Worm (Caenorhabditis elegans): ENCODE results near the gene efn-2.

DNA sequence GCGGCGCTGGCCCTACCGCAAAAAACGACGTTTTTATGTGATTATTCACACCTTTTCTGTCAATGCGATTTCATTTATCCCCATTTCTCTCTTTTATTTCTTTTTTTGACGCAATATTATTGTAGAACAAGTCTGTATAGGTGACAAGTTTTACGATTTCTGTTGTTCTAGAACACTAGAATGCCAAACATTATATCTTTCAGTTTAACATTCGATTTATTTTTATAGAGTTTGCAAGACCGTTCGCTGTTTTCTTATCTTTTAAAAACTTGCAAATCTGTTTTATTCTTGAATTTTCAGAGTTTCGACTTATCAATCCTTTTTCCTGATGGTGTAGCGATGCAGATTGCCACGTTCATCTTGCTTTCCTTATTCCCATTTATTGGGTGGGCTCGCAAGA is at the start of gene efn-2:
- TF ChIP-seq jun-1 (tag; optimal IDR thresholded peaks at IDR 0.05) = no peak
- no peak for TF ChIP-seq ceh-28 (tag; optimal IDR thresholded peaks at IDR 0.05)
- no peak for TF ChIP-seq pha-4 (tag; optimal IDR thresholded peaks at IDR 0.05)
- no peak for TF ChIP-seq nhr-25 (tag; optimal IDR thresholded peaks at IDR 0.05)
- TF ChIP-seq lsy-12 (tag; optimal IDR thresholded peaks at IDR 0.05) = no peak

All from whole organism, L3 larva.